Fruit fly (Drosophila melanogaster): ENCODE results near the gene Trp1.

Gene Trp1

DNA sequence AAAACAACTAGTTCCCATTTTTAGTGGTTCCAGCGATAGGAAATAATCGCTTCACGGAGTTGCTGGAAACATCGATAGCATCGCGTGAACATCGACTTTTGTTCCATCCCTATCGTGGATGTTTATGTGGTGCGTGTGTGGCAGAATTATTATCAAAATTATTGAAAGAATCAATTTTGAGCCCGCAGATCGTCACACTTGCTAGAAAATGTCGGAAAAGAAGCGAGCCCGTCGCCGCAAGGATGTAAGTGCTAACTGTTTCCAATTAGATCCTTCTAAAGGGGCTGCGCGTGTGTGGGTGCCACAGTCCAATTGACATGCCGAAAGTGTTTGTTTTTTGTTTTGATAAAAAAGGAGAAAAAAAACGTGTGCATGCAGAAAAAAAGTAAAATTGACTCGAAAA lies at the start of gene Trp1:
Gene Trp1 (plus strand): TSS at position 89 of the 403 bp plus-strand sequence.
- no peak for TF ChIP-seq CG8478 (optimal IDR thresholded peaks at IDR 0.05)
- TF ChIP-seq usp (GFP tag; optimal IDR thresholded peaks at IDR 0.05) = no peak
- no peak for TF ChIP-seq EcR (GFP tag; optimal IDR thresholded peaks at IDR 0.05)
- TF ChIP-seq pan (optimal IDR thresholded peaks at IDR 0.05) = no peak
- TF ChIP-seq psq (optimal IDR thresholded peaks at IDR 0.05) = no peak
- no peak for TF ChIP-seq Dll (optimal IDR thresholded peaks at IDR 0.05)

DNA sequence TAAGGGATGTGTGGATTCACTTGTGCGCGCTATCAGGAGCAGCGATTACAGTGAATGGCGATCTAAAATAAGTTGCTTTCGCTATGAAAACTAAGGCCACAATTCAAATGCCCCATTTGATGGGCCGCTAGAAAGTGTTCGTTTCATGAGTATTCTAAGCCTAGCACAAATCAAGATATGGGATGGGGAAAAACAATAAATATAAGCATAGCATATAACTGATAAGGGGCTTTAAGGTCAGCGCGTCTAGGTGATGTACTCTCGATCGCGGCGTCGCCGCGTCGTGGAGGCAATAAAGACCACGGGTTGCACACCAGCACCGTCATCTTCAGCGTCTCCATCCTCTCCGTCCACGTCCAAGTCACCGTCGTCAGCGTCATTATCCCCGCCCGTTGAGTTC lies 48.4 kb upstream of the Trp1 start:
- TF ChIP-seq usp (GFP tag; optimal IDR thresholded peaks at IDR 0.05) = no peak
- TF ChIP-seq pan (optimal IDR thresholded peaks at IDR 0.05) = no peak
- no peak for TF ChIP-seq psq (optimal IDR thresholded peaks at IDR 0.05)
- TF ChIP-seq CG8478 (optimal IDR thresholded peaks at IDR 0.05) = no peak
- TF ChIP-seq EcR (GFP tag; optimal IDR thresholded peaks at IDR 0.05) = no peak
- no peak for TF ChIP-seq Dll (optimal IDR thresholded peaks at IDR 0.05)

DNA sequence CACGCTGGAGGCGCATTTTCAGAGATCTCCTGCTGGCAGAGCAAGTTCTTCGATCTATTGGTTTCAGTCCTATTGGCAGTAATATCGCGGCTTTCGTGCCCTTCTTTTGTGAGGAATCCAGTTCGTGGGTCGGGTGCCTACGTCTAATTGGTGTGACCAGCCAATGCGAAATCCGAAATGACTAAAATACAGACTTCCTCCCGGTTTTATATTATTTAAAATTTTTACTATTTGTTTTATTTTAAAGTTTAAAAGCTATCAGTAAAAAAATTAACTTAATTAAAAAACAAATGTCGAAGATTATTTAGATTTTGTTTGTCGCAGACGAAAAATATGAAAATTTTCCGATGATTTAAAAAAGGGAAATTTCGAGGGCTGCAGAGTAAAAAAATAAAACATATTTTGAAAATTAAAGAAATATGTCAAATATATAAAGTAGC lies 45.6 kb upstream of the Trp1 start, which contains the start of gene CG5850:
Gene CG5850 (minus strand): TSS at position 347 of the 440 bp plus-strand sequence.
- TF ChIP-seq psq (optimal IDR thresholded peaks at IDR 0.05) = no peak
- TF ChIP-seq EcR (GFP tag; optimal IDR thresholded peaks at IDR 0.05) = no peak
- no peak for TF ChIP-seq pan (optimal IDR thresholded peaks at IDR 0.05)
- no peak for TF ChIP-seq Dll (optimal IDR thresholded peaks at IDR 0.05)
- no peak for TF ChIP-seq CG8478 (optimal IDR thresholded peaks at IDR 0.05)
- no peak for TF ChIP-seq usp (GFP tag; optimal IDR thresholded peaks at IDR 0.05)

DNA sequence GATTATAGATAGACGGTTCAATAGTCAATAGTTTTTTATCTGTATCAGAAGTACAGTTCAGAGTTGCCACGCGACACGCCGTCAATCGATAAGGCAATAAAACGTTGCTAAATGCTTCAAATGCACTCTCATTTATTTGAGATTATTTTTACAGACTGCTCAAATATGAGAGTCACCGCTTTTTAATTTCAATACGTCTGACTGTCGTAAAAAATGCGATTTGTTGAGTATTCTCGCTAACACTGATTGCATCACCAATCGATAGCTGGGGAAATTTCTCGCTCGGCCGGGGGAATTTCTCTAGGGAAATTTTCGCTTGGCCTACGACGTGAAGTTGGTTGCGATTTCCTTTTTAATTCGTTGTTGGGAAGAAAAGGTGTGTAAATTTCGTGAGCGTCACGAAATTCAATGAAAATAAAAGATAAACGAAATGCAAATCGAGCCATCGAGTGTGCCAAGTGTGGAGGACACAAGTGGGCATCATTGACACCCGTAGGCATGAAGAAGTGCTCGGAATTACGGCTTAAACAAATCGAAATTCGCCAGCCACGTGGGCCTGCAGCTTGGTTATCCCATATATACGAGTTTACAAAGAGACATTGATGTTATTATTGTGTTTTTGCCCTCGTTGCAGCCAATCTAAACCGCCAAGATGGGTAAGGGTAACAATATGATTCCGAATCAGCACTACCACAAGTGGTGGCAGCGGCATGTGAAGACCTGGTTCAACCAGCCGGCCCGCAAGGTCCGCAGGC lies 42.0 kb upstream of the Trp1 start, which contains the start of the genes Dref and RpL13:
Gene Dref (minus strand): TSS at position 247 of the 755 bp plus-strand sequence.
Gene RpL13 (plus strand): TSS at position 331 of the 755 bp plus-strand sequence.
- TF ChIP-seq psq (optimal IDR thresholded peaks at IDR 0.05) (no peak), Dll (optimal IDR thresholded peaks at IDR 0.05) (no peak), CG8478 (optimal IDR thresholded peaks at IDR 0.05) (no peak), EcR (GFP tag; optimal IDR thresholded peaks at IDR 0.05) (no peak), usp (GFP tag; optimal IDR thresholded peaks at IDR 0.05) (no peak), pan (optimal IDR thresholded peaks at IDR 0.05) (no peak)

DNA sequence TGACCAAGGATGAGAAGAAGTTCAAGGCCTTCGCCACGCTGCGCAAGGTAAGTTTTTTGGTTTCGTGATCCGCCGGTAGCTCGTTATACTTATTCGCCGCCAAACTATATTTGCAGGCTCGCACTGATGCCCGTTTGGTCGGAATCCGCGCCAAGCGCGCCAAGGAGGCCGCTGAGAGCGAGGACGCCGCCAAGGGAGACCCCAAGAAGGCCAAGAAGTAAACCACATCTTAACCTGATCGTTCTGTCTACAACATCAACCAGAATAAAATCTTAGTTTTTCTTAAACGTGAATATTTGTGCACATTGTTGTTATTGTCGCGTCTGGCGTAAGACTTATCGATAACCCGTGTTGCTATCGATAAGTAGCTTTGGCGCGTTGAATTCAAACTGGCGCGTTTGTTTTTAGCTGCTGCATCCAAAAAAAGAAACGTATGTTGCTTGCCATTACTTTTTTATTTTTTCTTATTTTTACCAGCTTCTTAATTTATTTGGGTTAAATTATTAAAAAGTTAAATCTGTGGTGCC lies 40.9 kb upstream of the Trp1 start:
- no peak for TF ChIP-seq psq (optimal IDR thresholded peaks at IDR 0.05)
- TF ChIP-seq usp (GFP tag; optimal IDR thresholded peaks at IDR 0.05) = no peak
- TF ChIP-seq EcR (GFP tag; optimal IDR thresholded peaks at IDR 0.05) = no peak
- TF ChIP-seq Dll (optimal IDR thresholded peaks at IDR 0.05) = no peak

DNA sequence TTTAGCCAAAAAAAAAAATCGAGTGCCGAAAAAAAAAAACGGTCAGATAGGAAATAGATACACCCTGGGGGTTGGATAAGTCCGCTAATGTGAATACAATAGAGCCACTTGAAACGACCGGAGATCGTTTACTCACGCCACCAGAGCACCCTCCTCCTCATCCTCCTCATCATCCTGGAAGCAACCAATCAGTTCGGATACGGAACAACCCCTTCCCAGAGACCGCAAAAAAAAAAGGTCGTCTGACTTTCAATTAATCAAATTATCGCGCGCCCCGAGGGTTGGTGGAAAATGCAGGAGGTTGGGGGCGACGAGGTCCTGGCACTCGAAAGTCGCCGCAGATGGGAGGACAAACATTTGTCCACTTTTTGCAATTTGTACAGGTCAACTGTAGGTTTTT lies 36.6 kb upstream of the Trp1 start:
- no peak for TF ChIP-seq EcR (GFP tag; optimal IDR thresholded peaks at IDR 0.05)
- no peak for TF ChIP-seq psq (optimal IDR thresholded peaks at IDR 0.05)
- TF ChIP-seq pan (optimal IDR thresholded peaks at IDR 0.05) = no peak
- TF ChIP-seq CG8478 (optimal IDR thresholded peaks at IDR 0.05) = no peak
- TF ChIP-seq usp (GFP tag; optimal IDR thresholded peaks at IDR 0.05) = no peak
- TF ChIP-seq Dll (optimal IDR thresholded peaks at IDR 0.05) = no peak

DNA sequence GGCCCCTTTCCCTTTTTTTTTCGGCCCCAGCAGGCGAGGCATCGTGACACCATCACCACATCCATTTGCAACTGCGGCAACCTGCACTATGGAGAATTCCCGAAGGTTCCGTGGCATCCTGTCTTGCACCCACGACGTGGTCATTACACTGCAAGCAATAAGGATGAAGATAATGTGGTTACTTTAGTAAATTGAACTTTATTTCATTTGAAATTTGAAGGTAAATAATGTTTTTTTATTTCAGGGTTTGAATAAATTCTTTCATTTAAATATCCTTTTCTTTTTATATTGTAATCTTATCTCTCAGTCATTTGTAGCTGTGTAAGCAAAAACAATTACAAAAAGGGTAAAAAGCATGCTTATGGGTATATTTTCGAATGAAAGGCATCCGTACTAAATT lies 27.4 kb upstream of the Trp1 start:
- no peak for TF ChIP-seq CG8478 (optimal IDR thresholded peaks at IDR 0.05)
- TF ChIP-seq usp (GFP tag; optimal IDR thresholded peaks at IDR 0.05) = no peak
- no peak for TF ChIP-seq Dll (optimal IDR thresholded peaks at IDR 0.05)
- TF ChIP-seq psq (optimal IDR thresholded peaks at IDR 0.05) = no peak

DNA sequence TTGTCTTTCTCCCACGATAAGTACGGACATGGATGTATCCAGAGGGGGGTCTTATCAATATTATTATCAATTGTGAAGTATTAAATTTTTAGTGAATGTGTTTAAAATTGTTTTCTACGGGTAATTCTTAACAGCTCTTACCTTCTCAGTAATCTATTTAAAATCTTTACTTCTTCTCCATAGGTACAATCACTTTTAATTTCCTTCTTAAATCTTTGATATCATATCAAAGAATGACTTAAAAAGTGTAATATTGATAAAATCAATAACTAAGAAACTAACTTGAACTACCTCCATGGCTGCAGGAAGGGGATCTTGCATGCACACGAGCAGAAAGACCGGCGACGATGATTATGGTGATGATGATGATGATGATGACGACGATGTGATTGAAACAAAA lies 26.7 kb upstream of the Trp1 start:
- TF ChIP-seq psq (optimal IDR thresholded peaks at IDR 0.05) = no peak
- no peak for TF ChIP-seq CG8478 (optimal IDR thresholded peaks at IDR 0.05)
- no peak for TF ChIP-seq usp (GFP tag; optimal IDR thresholded peaks at IDR 0.05)
- TF ChIP-seq Dll (optimal IDR thresholded peaks at IDR 0.05) = no peak
- no peak for TF ChIP-seq pan (optimal IDR thresholded peaks at IDR 0.05)
- TF ChIP-seq EcR (GFP tag; optimal IDR thresholded peaks at IDR 0.05) = no peak

DNA sequence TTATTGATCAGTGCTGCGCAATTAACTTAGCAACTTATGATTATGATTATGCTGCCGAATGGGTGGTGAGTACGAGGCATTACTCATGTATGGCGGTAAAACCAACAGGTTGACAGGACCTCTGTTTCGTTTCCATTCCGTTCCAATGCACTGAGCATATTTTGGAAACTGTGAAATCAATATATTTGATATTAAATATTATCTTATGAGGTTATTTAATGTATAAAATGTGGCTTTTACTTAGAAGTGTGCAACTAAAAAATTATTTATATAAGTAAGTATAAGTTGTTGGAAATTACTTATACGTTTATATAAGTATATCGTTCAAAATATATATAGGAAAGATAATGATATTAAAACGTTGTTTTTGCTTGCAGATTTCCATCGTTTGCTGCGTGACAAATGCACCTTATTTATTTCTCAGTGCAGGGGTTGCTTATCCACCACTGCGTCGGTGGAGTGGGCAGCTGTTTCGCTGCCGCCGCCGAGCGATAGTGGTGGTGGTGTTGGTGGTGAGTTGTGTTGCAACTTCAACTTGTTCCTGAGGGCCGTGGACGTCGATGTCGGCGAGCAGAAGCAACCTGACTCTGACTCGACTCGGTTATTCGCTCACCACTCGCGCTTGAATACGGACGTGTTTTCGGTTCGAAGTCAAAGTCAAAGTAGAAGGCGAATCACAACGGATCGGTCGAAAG lies 25.0 kb upstream of the Trp1 start, which contains the start of gene bib:
Gene bib (plus strand): TSS at position 568 of the 695 bp plus-strand sequence.
- TF ChIP-seq EcR (GFP tag; optimal IDR thresholded peaks at IDR 0.05) (no peak), CG8478 (optimal IDR thresholded peaks at IDR 0.05) (no peak), usp (GFP tag; optimal IDR thresholded peaks at IDR 0.05) (no peak), pan (optimal IDR thresholded peaks at IDR 0.05) (no peak)

DNA sequence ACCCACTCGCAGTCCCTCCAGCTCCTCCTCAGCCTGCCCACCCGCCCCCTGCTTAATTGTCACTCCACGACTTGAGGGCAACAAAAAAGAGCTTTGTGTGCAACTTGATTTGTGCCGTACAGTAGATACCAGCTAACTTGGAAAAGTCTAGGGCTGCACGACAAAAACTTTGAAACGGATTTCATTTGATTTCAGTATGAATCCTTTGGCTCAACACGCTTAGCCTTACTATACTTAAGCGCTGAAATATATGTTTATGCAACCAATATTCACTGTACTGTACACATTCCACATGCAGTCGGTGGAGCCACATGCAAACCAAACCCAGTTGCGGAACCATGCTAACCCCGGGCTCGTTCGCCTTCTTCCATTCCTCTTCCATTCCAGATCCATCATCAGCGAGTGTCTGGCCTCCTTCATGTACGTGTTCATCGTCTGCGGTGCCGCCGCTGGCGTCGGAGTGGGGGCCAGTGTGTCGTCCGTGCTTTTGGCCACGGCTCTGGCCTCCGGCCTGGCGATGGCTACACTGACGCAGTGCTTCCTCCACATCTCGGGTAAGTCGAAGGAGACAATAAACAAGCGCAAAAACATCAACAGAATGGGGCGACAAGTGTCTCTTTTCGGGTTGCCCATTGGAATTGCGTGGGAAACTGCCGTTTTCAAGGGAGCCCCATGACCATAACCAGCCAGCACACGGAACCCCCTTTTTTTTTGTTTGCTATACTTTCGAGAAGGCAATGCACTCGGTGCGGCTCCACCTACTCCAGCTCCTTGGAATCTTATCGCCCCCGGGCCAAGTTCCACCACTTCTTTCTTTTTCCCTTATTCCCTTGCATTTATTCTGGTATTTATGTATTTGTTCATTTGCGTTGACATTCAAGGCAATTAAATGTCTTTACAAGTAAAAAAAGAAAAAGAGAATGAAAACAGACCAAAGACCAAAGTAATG lies 22.5 kb upstream of the Trp1 start:
- no peak for TF ChIP-seq pan (optimal IDR thresholded peaks at IDR 0.05)
- no peak for TF ChIP-seq usp (GFP tag; optimal IDR thresholded peaks at IDR 0.05)
- TF ChIP-seq CG8478 (optimal IDR thresholded peaks at IDR 0.05) = no peak
- TF ChIP-seq EcR (GFP tag; optimal IDR thresholded peaks at IDR 0.05) = peak in 1 of 2 experiments; percentile 3
- no peak for TF ChIP-seq Dll (optimal IDR thresholded peaks at IDR 0.05)
